Worm (Caenorhabditis elegans) whole organism, L4 larva: ENCODE data around the gene F10E9.12.

Experiments used
- D1046.2 ChIP-seq: fragments of 200-800 bp; sonication (Bioruptor generic); IDR thresholded peaks from 2 replicates; pipeline ENCODE4 v1.3.6; 2022; ENCODE audit warnings: missing genetic modification characterization, missing compliant biosample characterization
- F37D6.2 ChIP-seq: sonication (generic microtip); optimal IDR thresholded peaks from 2 replicates; lab custom pipeline; 2016; ENCODE audit warnings: mild to moderate bottlenecking, missing genetic modification characterization, missing compliant biosample characterization
- F49E8.2 ChIP-seq: sonication (generic microtip); optimal IDR thresholded peaks from 2 replicates; lab custom pipeline; 2016; ENCODE audit warnings: missing compliant biosample characterization, mild to moderate bottlenecking, missing genetic modification characterization, borderline replicate concordance
- Y105C5A.15 ChIP-seq: fragments of 200-800 bp; sonication (Bioruptor generic); IDR thresholded peaks from 2 replicates; pipeline ENCODE4 v1.3.6; 2022; ENCODE audit warnings: missing genetic modification characterization, missing compliant biosample characterization
- aha-1 ChIP-seq: fragments of 150-350 bp; peaks from one replicate; lab custom pipeline; 2014; ENCODE audit warnings: missing biosample characterization, missing genetic modification characterization
- arid-1 ChIP-seq: fragments of 200-800 bp; sonication (Bioruptor generic); conservative IDR thresholded peaks from 2 replicates; pipeline ENCODE4 v1.3.6; 2022; ENCODE audit warnings: missing genetic modification reagents, missing genetic modification characterization, missing compliant biosample characterization
- ceh-28 ChIP-seq: fragments of 150-350 bp; optimal IDR thresholded peaks from 2 replicates; lab custom pipeline; 2014; ENCODE audit warnings: missing biosample characterization, missing genetic modification reagents, missing genetic modification characterization
- ceh-32 ChIP-seq: sonication (generic microtip); optimal IDR thresholded peaks from 2 replicates; lab custom pipeline; 2016; ENCODE audit warnings: mild to moderate bottlenecking, missing genetic modification characterization, missing compliant biosample characterization; ENCODE audit not compliant: poor library complexity
- ceh-62 ChIP-seq: sonication (generic microtip); optimal IDR thresholded peaks from 2 replicates; lab custom pipeline; 2017; ENCODE audit warnings: missing biosample characterization, missing genetic modification characterization
- ces-1 ChIP-seq: fragments of 150-350 bp; sonication (generic microtip); optimal IDR thresholded peaks from 4 replicates; lab custom pipeline; 2014; ENCODE audit warnings: missing biosample characterization, missing genetic modification reagents, missing genetic modification characterization
- daf-12 ChIP-seq: fragments of 150-350 bp; optimal IDR thresholded peaks from 2 replicates; lab custom pipeline; 2014; ENCODE audit warnings: missing biosample characterization, missing genetic modification reagents, missing genetic modification characterization
- daf-16 ChIP-seq, 3 experiments: sonication (generic microtip); optimal IDR thresholded peaks; 2 replicates each; lab custom pipeline; 2016 to 2017; ENCODE audit warnings: missing genetic modification characterization in 3 of 3, missing genetic modification reagents in 3 of 3, mild to moderate bottlenecking in 2 of 3, missing compliant biosample characterization in 2 of 3, missing biosample characterization in 1 of 3, moderate library complexity in 1 of 3
- daf-8 ChIP-seq: fragments of 200-800 bp; sonication (Bioruptor generic); IDR thresholded peaks from 2 replicates; pipeline ENCODE4 v1.3.6; 2022; ENCODE audit warnings: missing genetic modification characterization, missing compliant biosample characterization
- dmd-6 ChIP-seq: fragments of 200-800 bp; sonication (Bioruptor generic); IDR thresholded peaks from 2 replicates; pipeline ENCODE4 v1.3.6; 2022; ENCODE audit warnings: missing genetic modification reagents, missing genetic modification characterization, missing compliant biosample characterization
- dmd-8 ChIP-seq: fragments of 200-800 bp; sonication (Bioruptor generic); IDR thresholded peaks from 2 replicates; pipeline ENCODE4 v1.3.6; 2022; ENCODE audit warnings: missing genetic modification characterization, missing compliant biosample characterization
- dpl-1 ChIP-seq: fragments of 150-350 bp; optimal IDR thresholded peaks from 2 replicates; lab custom pipeline; 2014; ENCODE audit warnings: missing biosample characterization, missing genetic modification reagents, missing genetic modification characterization
- duxl-1 ChIP-seq: sonication (generic microtip); optimal IDR thresholded peaks from 2 replicates; lab custom pipeline; 2016; ENCODE audit warnings: mild to moderate bottlenecking, missing genetic modification characterization, moderate library complexity, missing compliant biosample characterization; ENCODE audit not compliant: poor library complexity
- dve-1 ChIP-seq: sonication (generic microtip); optimal IDR thresholded peaks from 2 replicates; lab custom pipeline; 2017; ENCODE audit warnings: antibody characterized with exemption, mild to moderate bottlenecking, missing genetic modification characterization, missing compliant biosample characterization; ENCODE audit not compliant: insufficient read depth
- egl-27 ChIP-seq: sonication (generic microtip); optimal IDR thresholded peaks from 3 replicates; lab custom pipeline; 2017; ENCODE audit warnings: missing biosample characterization, missing genetic modification reagents, missing genetic modification characterization
- fkh-10 ChIP-seq: fragments of 150-350 bp; optimal IDR thresholded peaks from 2 replicates; lab custom pipeline; 2014; ENCODE audit warnings: missing biosample characterization, missing genetic modification reagents, missing genetic modification characterization
- hlh-11 ChIP-seq: fragments of 200-800 bp; sonication (Bioruptor generic); optimal IDR thresholded peaks from 2 replicates; lab custom pipeline; 2018; ENCODE audit warnings: mild to moderate bottlenecking, missing genetic modification characterization, missing compliant biosample characterization
- hlh-30 ChIP-seq: sonication (generic microtip); optimal IDR thresholded peaks from 2 replicates; lab custom pipeline; 2017; ENCODE audit warnings: antibody characterized with exemption, mild to moderate bottlenecking, missing genetic modification characterization, missing compliant biosample characterization; ENCODE audit not compliant: insufficient read depth
- hmg-1.1 ChIP-seq: fragments of 200-800 bp; sonication (Bioruptor generic); IDR thresholded peaks from 2 replicates; pipeline ENCODE4 v1.3.6; 2022; ENCODE audit warnings: missing genetic modification reagents, missing genetic modification characterization, missing compliant biosample characterization
- lin-29 ChIP-seq: fragments of 200-800 bp; sonication (Bioruptor generic); IDR thresholded peaks from 2 replicates; pipeline ENCODE4 v1.3.6; 2022; ENCODE audit warnings: missing genetic modification reagents, missing genetic modification characterization, missing compliant biosample characterization
- lin-38 ChIP-seq: fragments of 200-800 bp; sonication (Bioruptor generic); IDR thresholded peaks from 2 replicates; pipeline ENCODE4 v1.3.6; 2022; ENCODE audit warnings: missing genetic modification reagents, missing genetic modification characterization, missing compliant biosample characterization
- lsy-2 ChIP-seq, 2 experiments: fragments of 150-350 bp in 1 of 2; sonication (generic microtip) in 1 of 2; optimal IDR thresholded peaks; 2 replicates each; lab custom pipeline; 2014 to 2017; ENCODE audit warnings: missing biosample characterization in 2 of 2, missing genetic modification characterization in 2 of 2
- mdl-1 ChIP-seq, 2 experiments: fragments of 150-350 bp in 1 of 2; sonication (generic microtip) in 1 of 2; optimal IDR thresholded peaks; 2 replicates each; lab custom pipeline; 2014 to 2017; ENCODE audit warnings: missing biosample characterization in 2 of 2, missing genetic modification characterization in 2 of 2
- mep-1 ChIP-seq: fragments of 150-350 bp; sonication (generic microtip); optimal IDR thresholded peaks from 3 replicates; lab custom pipeline; 2014; ENCODE audit warnings: missing biosample characterization, missing genetic modification characterization
- mxl-3 ChIP-seq: fragments of 200-800 bp; sonication (Bioruptor generic); optimal IDR thresholded peaks from 2 replicates; lab custom pipeline; 2018; ENCODE audit warnings: mild to moderate bottlenecking, missing genetic modification characterization, missing compliant biosample characterization
- nhr-28 ChIP-seq: fragments of 150-350 bp; optimal IDR thresholded peaks from 2 replicates; lab custom pipeline; 2014; ENCODE audit warnings: missing biosample characterization, missing genetic modification characterization
- nhr-41 ChIP-seq: fragments of 200-800 bp; sonication (Bioruptor generic); IDR thresholded peaks from 2 replicates; pipeline ENCODE4 v1.3.6; 2022; ENCODE audit warnings: missing genetic modification reagents, missing genetic modification characterization, missing compliant biosample characterization
- pqm-1 ChIP-seq: sonication (generic microtip); optimal IDR thresholded peaks from 2 replicates; lab custom pipeline; 2017; ENCODE audit warnings: missing biosample characterization, missing genetic modification characterization
- set-16 ChIP-seq: fragments of 200-800 bp; sonication (Bioruptor generic); IDR thresholded peaks from 2 replicates; pipeline ENCODE4 v1.3.6; 2022; ENCODE audit warnings: missing genetic modification reagents, missing genetic modification characterization, missing compliant biosample characterization
- snpc-1.2 ChIP-seq: fragments of 200-800 bp; sonication (Bioruptor generic); IDR thresholded peaks from 2 replicates; pipeline ENCODE4 v1.3.6; 2022; ENCODE audit warnings: missing genetic modification reagents, missing genetic modification characterization, missing compliant biosample characterization
- tag-97 ChIP-seq: fragments of 200-800 bp; sonication (Bioruptor generic); IDR thresholded peaks from 2 replicates; pipeline ENCODE4 v1.3.6; 2022; ENCODE audit warnings: missing genetic modification characterization, missing compliant biosample characterization
- unc-39 ChIP-seq: sonication (generic microtip); optimal IDR thresholded peaks from 2 replicates; lab custom pipeline; 2017; ENCODE audit warnings: missing biosample characterization, missing genetic modification characterization

The F10E9.12 gene

DNA sequence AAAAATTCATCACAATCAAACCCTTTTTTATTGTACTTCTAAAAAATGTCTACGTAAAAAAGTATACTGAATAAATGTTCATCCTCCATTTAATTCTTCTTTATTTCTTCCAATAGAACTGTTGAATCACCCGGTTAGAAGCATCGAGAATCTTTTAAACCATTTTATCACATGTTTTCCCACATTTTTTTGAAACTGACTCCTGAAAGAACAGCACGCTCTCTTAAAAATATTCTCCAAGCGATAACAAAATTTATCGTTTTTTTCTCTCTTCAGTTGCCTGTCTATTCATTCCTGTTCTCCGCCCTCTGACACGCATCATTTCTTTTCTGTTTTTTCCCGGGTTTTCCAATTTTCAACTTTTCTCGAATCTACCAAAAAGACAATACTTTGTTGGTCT is at the start of gene F10E9.12:
Gene F10E9.12, plus strand, starts transcription at position 131 of the 400 bp plus-strand sequence.
- TF ChIP-seq Y105C5A.15 (GFP tag; lab: Robert Waterston, UW) (no peak), dve-1 (peak; percentile 54), lsy-2 (tag; optimal IDR thresholded peaks at IDR 0.05; lab: Kevin White, UChicago) (peak in 1 of 2 experiments; percentile 31), dmd-6 (GFP tag; lab: Robert Waterston, UW) (peak; percentile 26; the same call in 1 of the 2 replicates), set-16 (GFP tag; lab: Robert Waterston, UW) (no peak), daf-16 (GFP tag; optimal IDR thresholded peaks at IDR 0.05; lab: Kevin White, UChicago) (no peak), daf-16 (tag; optimal IDR thresholded peaks at IDR 0.05; lab: Kevin White, UChicago) (peak; percentile 43), mep-1 (peak; percentile 5), aha-1 (peak; percentile 9), daf-12 (no peak), hlh-30 (peak; percentile 66), nhr-28 (tag; lab: Kevin White, UChicago) (peak; percentile 1), pqm-1 (peak; percentile 4), hlh-11 (tag; lab: Kevin White, UChicago) (peak; percentile 30), lin-29 (GFP tag; lab: Robert Waterston, UW) (no peak), fkh-10 (GFP tag; lab: Kevin White, UChicago) (no peak), mdl-1 (tag; optimal IDR thresholded peaks at IDR 0.05; lab: Kevin White, UChicago) (peak in 1 of 2 experiments; percentile 14)

DNA sequence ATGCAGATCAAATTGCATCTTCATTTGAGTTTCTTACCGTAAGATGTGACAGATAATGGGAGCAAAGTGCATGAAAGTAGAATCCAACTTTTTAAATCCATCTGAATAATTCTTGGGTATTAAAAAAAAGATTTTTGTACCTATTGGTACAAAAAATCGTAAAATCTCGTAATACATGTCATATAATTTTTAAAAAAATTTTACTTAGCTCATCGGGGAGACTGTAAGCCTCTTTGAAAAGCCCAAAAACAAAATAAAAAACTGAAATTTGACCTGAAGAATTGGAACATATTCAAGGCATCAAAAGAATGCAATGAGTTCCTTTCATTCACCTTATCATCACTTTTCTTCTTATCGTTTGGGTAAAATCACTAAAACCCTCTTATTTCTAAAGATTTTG is 48.5 kb upstream of the F10E9.12 start, which contains the start of gene clec-160:
Gene clec-160, minus strand, starts transcription at position 101 of the 400 bp plus-strand sequence.
- no peak for TF ChIP-seq nhr-28 (tag; lab: Kevin White, UChicago)
- TF ChIP-seq egl-27 (tag; lab: Kevin White, UChicago): no peak
- no peak for TF ChIP-seq ceh-28 (tag; lab: Kevin White, UChicago)
- no peak for TF ChIP-seq mxl-3 (GFP tag; lab: Kevin White, UChicago)
- TF ChIP-seq F49E8.2 (tag; lab: Kevin White, UChicago): no peak
- TF ChIP-seq hmg-1.1 (GFP tag; lab: Robert Waterston, UW): no peak
- TF ChIP-seq D1046.2: no peak
- no peak for TF ChIP-seq ceh-62 (tag; lab: Kevin White, UChicago)
- TF ChIP-seq lin-38 (GFP tag; lab: Robert Waterston, UW): no peak
- no peak for TF ChIP-seq arid-1 (GFP tag; lab: Robert Waterston, UW)
- no peak for TF ChIP-seq dpl-1 (GFP tag; lab: Kevin White, UChicago)
- no peak for TF ChIP-seq tag-97 (GFP tag; lab: Robert Waterston, UW)
- TF ChIP-seq daf-8 (GFP tag; lab: Robert Waterston, UW): no peak
- TF ChIP-seq dmd-8 (GFP tag; lab: Robert Waterston, UW): no peak

DNA sequence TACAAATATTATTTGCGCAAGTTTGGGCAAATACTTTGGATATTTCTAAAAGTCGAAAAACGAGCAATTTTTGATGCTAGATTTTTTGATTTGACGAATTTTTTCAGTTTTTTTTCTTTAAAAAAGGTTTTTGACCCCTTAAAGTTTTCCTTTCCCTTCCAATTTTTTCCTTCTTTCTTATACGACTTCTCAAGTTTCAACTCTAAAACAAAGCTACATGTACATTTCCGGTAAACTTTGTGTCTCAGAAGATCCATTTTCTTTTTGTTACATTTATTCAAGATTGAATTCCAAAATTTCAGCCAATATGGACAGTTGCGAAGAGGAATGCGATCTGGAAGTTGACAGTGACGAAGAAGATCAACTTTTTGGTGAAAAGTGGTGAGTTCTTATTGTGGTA is 45.5 kb upstream of the F10E9.12 start, which contains the start of gene mig-10:
Gene mig-10, plus strand, starts transcription at position 301 of the 400 bp plus-strand sequence.
- TF ChIP-seq ces-1 (GFP tag; lab: Kevin White, UChicago) (no peak), F37D6.2 (tag; lab: Kevin White, UChicago) (no peak), ceh-32 (tag; lab: Kevin White, UChicago) (no peak), lin-29 (GFP tag; lab: Robert Waterston, UW) (no peak), snpc-1.2 (GFP tag; lab: Robert Waterston, UW) (no peak), unc-39 (tag; lab: Kevin White, UChicago) (no peak)

DNA sequence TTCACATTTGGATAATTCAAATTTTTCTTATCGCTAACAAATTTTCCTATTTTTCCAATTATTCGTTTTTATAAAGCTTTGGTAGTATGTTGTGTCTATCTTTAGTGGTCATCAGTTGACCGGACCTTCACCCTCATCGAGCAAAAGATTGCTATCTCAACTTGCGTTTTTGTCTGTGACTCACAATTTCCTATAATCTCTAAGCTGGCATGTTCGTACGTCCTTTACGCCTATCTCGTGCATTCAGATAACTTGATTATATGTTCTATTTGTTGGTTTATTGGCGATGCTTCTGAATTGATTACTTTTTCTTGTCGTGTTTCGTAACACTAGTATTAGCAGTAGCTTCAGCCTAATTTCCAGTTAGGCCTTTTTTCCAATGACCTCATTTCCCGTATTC is 44.8 kb upstream of the F10E9.12 start:
- no peak for TF ChIP-seq dpl-1 (GFP tag; lab: Kevin White, UChicago)
- no peak for TF ChIP-seq lin-29 (GFP tag; lab: Robert Waterston, UW)
- no peak for TF ChIP-seq nhr-41
- no peak for TF ChIP-seq duxl-1 (tag; lab: Kevin White, UChicago)
- TF ChIP-seq, all 104 proteins: peak for 0
